Fruit fly (Drosophila melanogaster): ENCODE results near the gene tara.
"Not testable (repeated sequence)": the region's sequence is repeated elsewhere in the genome, so short reads cannot be mapped to it uniquely, and the experiment has no call there.

tara gene

dm6 chr3R:16186791-16187681 lies 38.4 kb upstream of the tara start, which contains the start of gene sra (continued):
- TF ChIP-seq CG15601 (tag; optimal IDR thresholded peaks at IDR 0.05) = peak; percentile 5
- TF ChIP-seq PHDP (tag; optimal IDR thresholded peaks at IDR 0.05) = peak; percentile 35
- 0 out of 2 replicates have a peak, but pooled peaks have one; percentile 12 for TF ChIP-seq wdn (GFP tag; IDR thresholded peaks at IDR 0.05)
- peak; percentile 97 for TF ChIP-seq sna (GFP tag; IDR thresholded peaks at IDR 0.05; ENCODE audit: partially characterized antibody)
- peak; percentile 92 for TF ChIP-seq inv (GFP tag; IDR thresholded peaks at IDR 0.05; ENCODE audit: partially characterized antibody)
- TF ChIP-seq Vsx1 (GFP tag; optimal IDR thresholded peaks at IDR 0.05) = no peak
- no peak for TF ChIP-seq CG14965 (GFP tag; optimal IDR thresholded peaks at IDR 0.05; ENCODE audit: borderline replicate concordance)
- TF ChIP-seq CG11504 (tag; optimal IDR thresholded peaks at IDR 0.05) = peak; percentile 78
- TF ChIP-seq CG31441 (GFP tag; IDR thresholded peaks at IDR 0.05) = peak; percentile 30; the same call in 1 of the 2 replicates
- TF ChIP-seq seq (GFP tag; IDR thresholded peaks at IDR 0.05) = 0 out of 2 replicates have a peak, but pooled peaks have one; percentile 16
- peak in 1 of 3 experiments; percentile 80 for TF ChIP-seq Stat92E (GFP tag; optimal IDR thresholded peaks at IDR 0.05)
- TF ChIP-seq D19B (GFP tag; optimal IDR thresholded peaks at IDR 0.05) = no peak
- no peak for TF ChIP-seq CG11723 (GFP tag; optimal IDR thresholded peaks at IDR 0.05)
- peak; percentile 69 for TF ChIP-seq trem (tag; optimal IDR thresholded peaks at IDR 0.05)

- TF ChIP-seq D19A (tag; optimal IDR thresholded peaks at IDR 0.05) (peak; percentile 93), dan (GFP tag; IDR thresholded peaks at IDR 0.05) (no peak), nom (GFP tag; optimal IDR thresholded peaks at IDR 0.05) (no peak), CG9797 (GFP tag; optimal IDR thresholded peaks at IDR 0.05) (no peak), Hsf (GFP tag; optimal IDR thresholded peaks at IDR 0.05) (no peak), Hmr (GFP tag; optimal IDR thresholded peaks at IDR 0.05) (no peak), CG6654 (GFP tag; optimal IDR thresholded peaks at IDR 0.05) (no peak), Dbx (GFP tag; IDR thresholded peaks at IDR 0.05) (no peak), bab2 (GFP tag; optimal IDR thresholded peaks at IDR 0.05) (no peak), chm (GFP tag; IDR thresholded peaks at IDR 0.05) (0 out of 2 replicates have a peak, but pooled peaks have one; percentile 23), Awh (GFP tag; IDR thresholded peaks at IDR 0.05) (no peak), ac (GFP tag; optimal IDR thresholded peaks at IDR 0.05) (peak; percentile 1), crol (GFP tag; IDR thresholded peaks at IDR 0.05) (peak; percentile 57)
Observed at dm6 chr3R:16187737-16188136, 37.7 kb upstream of the tara start.

- TF ChIP-seq Gsc (GFP tag; IDR thresholded peaks at IDR 0.05); CG7745 (tag; optimal IDR thresholded peaks at IDR 0.05); disco-r (GFP tag; optimal IDR thresholded peaks at IDR 0.05): not testable (repeated sequence)
Observed at dm6 chr3R:16189464-16189863, 36.0 kb upstream of the tara start, which contains the start of gene Bin1. Gene Bin1 (minus strand): TSS chr3R:16189564.

- TF ChIP-seq chinmo (GFP tag; IDR thresholded peaks at IDR 0.05; ENCODE audit: partially characterized antibody) = 0 out of 4 replicates have a peak, but pooled peaks have one; percentile 58
- TF ChIP-seq slbo (GFP tag; IDR thresholded peaks at IDR 0.05) = 0 out of 2 replicates have a peak, but pooled peaks have one; percentile 18
- peak; percentile 30 for TF ChIP-seq Med (GFP tag)
- no peak for TF ChIP-seq crol (GFP tag; IDR thresholded peaks at IDR 0.05)
- TF ChIP-seq grn (GFP tag; optimal IDR thresholded peaks at IDR 0.05) = peak; percentile 30
- no peak for TF ChIP-seq dysf (GFP tag; IDR thresholded peaks at IDR 0.05)
- 0 out of 2 replicates have a peak, but pooled peaks have one; percentile 12 for TF ChIP-seq Drgx (GFP tag; IDR thresholded peaks at IDR 0.05)
Observed at dm6 chr3R:16190183-16190763, 35.2 kb upstream of the tara start.
